Fruit fly (Drosophila melanogaster): ENCODE results near the gene Cp18.

- TF ChIP-seq pan (optimal IDR thresholded peaks at IDR 0.05), result no peak
- TF ChIP-seq psq (optimal IDR thresholded peaks at IDR 0.05), result no peak
- TF ChIP-seq EcR (GFP tag; optimal IDR thresholded peaks at IDR 0.05), result no peak
- TF ChIP-seq CG8478 (optimal IDR thresholded peaks at IDR 0.05), result no peak
- no peak for TF ChIP-seq usp (GFP tag; optimal IDR thresholded peaks at IDR 0.05)
Measured at dm6 chr3L:8712913-8713312, 13.7 kb upstream of the Cp18 start.
